Worm (Caenorhabditis elegans) whole organism, young adult: ENCODE data around the gene Y69A2AR.47.

Source experiments
- B0261.1 ChIP-seq: sonication (generic microtip); optimal IDR thresholded peaks from 2 replicates; lab custom pipeline; 2016; ENCODE audit warnings: mild to moderate bottlenecking, missing genetic modification characterization, moderate library complexity, missing compliant biosample characterization
- C06A6.2 ChIP-seq: fragments of 200-800 bp; sonication (Bioruptor generic); conservative IDR thresholded peaks from 2 replicates; pipeline ENCODE4 v1.3.6; 2022; ENCODE audit warnings: missing genetic modification characterization, missing compliant biosample characterization
- D2030.7 ChIP-seq: fragments of 200-800 bp; sonication (Bioruptor generic); IDR thresholded peaks from 2 replicates; pipeline ENCODE4 v1.3.6; 2022; ENCODE audit warnings: missing genetic modification reagents, missing genetic modification characterization, missing compliant biosample characterization
- F23B12.7 ChIP-seq: sonication (generic microtip); optimal IDR thresholded peaks from 2 replicates; lab custom pipeline; 2017; ENCODE audit warnings: missing genetic modification characterization, mild to moderate bottlenecking, missing compliant biosample characterization, antibody characterized with exemption, moderate library complexity; ENCODE audit not compliant: insufficient read depth
- F37B4.10 ChIP-seq: fragments of 200-800 bp; sonication (Bioruptor generic); IDR thresholded peaks from 2 replicates; pipeline ENCODE4 v1.3.6; 2022; ENCODE audit warnings: missing genetic modification characterization, missing compliant biosample characterization
- F49E8.2 ChIP-seq: sonication (generic microtip); optimal IDR thresholded peaks from 3 replicates; lab custom pipeline; 2017; ENCODE audit warnings: missing genetic modification characterization, mild to moderate bottlenecking, missing compliant biosample characterization, antibody characterized with exemption, moderate library complexity; ENCODE audit not compliant: insufficient read depth
- K11D2.4 ChIP-seq: fragments of 200-800 bp; sonication (Bioruptor generic); IDR thresholded peaks from 2 replicates; pipeline ENCODE4 v1.3.6; 2022; ENCODE audit warnings: missing genetic modification reagents, missing genetic modification characterization, missing compliant biosample characterization
- T07F8.4 ChIP-seq: sonication (generic microtip); optimal IDR thresholded peaks from 2 replicates; lab custom pipeline; 2016; ENCODE audit warnings: mild to moderate bottlenecking, missing genetic modification characterization, moderate library complexity, missing compliant biosample characterization
- Y53F4B.3 ChIP-seq: fragments of 200-800 bp; sonication (Bioruptor generic); IDR thresholded peaks from 2 replicates; pipeline ENCODE4 v1.3.6; 2022; ENCODE audit warnings: missing genetic modification reagents, missing genetic modification characterization, missing compliant biosample characterization
- aptf-2 ChIP-seq: fragments of 200-800 bp; sonication (Bioruptor generic); conservative IDR thresholded peaks from 2 replicates; pipeline ENCODE4 v1.3.6; 2022; ENCODE audit warnings: missing genetic modification reagents, missing genetic modification characterization, missing compliant biosample characterization
- athp-1 ChIP-seq: sonication (generic microtip); optimal IDR thresholded peaks from 2 replicates; lab custom pipeline; 2017; ENCODE audit warnings: mild to moderate bottlenecking, missing genetic modification characterization, missing compliant biosample characterization
- attf-5 ChIP-seq: fragments of 200-800 bp; sonication (Bioruptor generic); optimal IDR thresholded peaks from 2 replicates; lab custom pipeline; 2018; ENCODE audit warnings: mild to moderate bottlenecking, missing genetic modification characterization, missing compliant biosample characterization
- bed-1 ChIP-seq: fragments of 200-800 bp; sonication (Bioruptor generic); IDR thresholded peaks from 2 replicates; pipeline ENCODE4 v1.3.6; 2022; ENCODE audit warnings: missing genetic modification reagents, missing genetic modification characterization, missing compliant biosample characterization
- bed-2 ChIP-seq: fragments of 200-800 bp; sonication (Bioruptor generic); IDR thresholded peaks from 2 replicates; pipeline ENCODE4 v1.3.6; 2022; ENCODE audit warnings: missing genetic modification reagents, missing genetic modification characterization, missing compliant biosample characterization
- cebp-1 ChIP-seq, 2 experiments: fragments of 200-800 bp in 1 of 2; sonication (Bioruptor generic) in 1 of 2; sonication (generic microtip) in 1 of 2; IDR thresholded peaks in 1 of 2; optimal IDR thresholded peaks in 1 of 2; 2 replicates each; pipeline versions ENCODE4 v1.3.6 to Lab custom; 2017 to 2022; ENCODE audit warnings: missing compliant biosample characterization in 2 of 2, missing genetic modification characterization in 2 of 2, mild to moderate bottlenecking in 1 of 2, missing genetic modification reagents in 1 of 2, moderate library complexity in 1 of 2
- ceh-100 ChIP-seq: fragments of 200-800 bp; sonication (Bioruptor generic); IDR thresholded peaks from 2 replicates; pipeline ENCODE4 v1.3.6; 2022; ENCODE audit warnings: missing genetic modification reagents, missing genetic modification characterization, missing compliant biosample characterization
- ceh-40 ChIP-seq: fragments of 200-800 bp; sonication (Bioruptor generic); IDR thresholded peaks from 2 replicates; pipeline ENCODE4 v1.3.6; 2022; ENCODE audit warnings: missing genetic modification characterization, missing compliant biosample characterization
- ceh-91 ChIP-seq: fragments of 200-800 bp; sonication (Bioruptor generic); IDR thresholded peaks from 2 replicates; pipeline ENCODE4 v1.3.6; 2022; ENCODE audit warnings: missing genetic modification reagents, missing genetic modification characterization, missing compliant biosample characterization
- chd-7 ChIP-seq: sonication (generic microtip); optimal IDR thresholded peaks from 2 replicates; lab custom pipeline; 2016; ENCODE audit warnings: mild to moderate bottlenecking, missing genetic modification characterization, moderate library complexity, missing compliant biosample characterization
- die-1 ChIP-seq: sonication (generic microtip); optimal IDR thresholded peaks from 2 replicates; lab custom pipeline; 2016; ENCODE audit warnings: missing genotype, mild to moderate bottlenecking, missing genetic modification characterization, missing compliant biosample characterization
- dox-1 ChIP-seq: fragments of 200-800 bp; sonication (Bioruptor generic); IDR thresholded peaks from 2 replicates; pipeline ENCODE4 v1.3.6; 2022; ENCODE audit warnings: missing genetic modification reagents, missing genetic modification characterization, missing compliant biosample characterization
- dpl-1 ChIP-seq: fragments of 150-350 bp; optimal IDR thresholded peaks from 2 replicates; lab custom pipeline; 2014; ENCODE audit warnings: missing biosample characterization, missing genetic modification reagents, missing genetic modification characterization
- ets-4 ChIP-seq: fragments of 200-800 bp; sonication (Bioruptor generic); optimal IDR thresholded peaks from 2 replicates; lab custom pipeline; 2018; ENCODE audit warnings: mild to moderate bottlenecking, missing genetic modification characterization, missing compliant biosample characterization
- hmg-1.2 ChIP-seq: fragments of 200-800 bp; sonication (Bioruptor generic); IDR thresholded peaks from 2 replicates; pipeline ENCODE4 v1.3.6; 2022; ENCODE audit warnings: missing genetic modification reagents, missing genetic modification characterization, missing compliant biosample characterization
- hmg-20 ChIP-seq: fragments of 200-800 bp; sonication (Bioruptor generic); IDR thresholded peaks from 2 replicates; pipeline ENCODE4 v1.3.6; 2022; ENCODE audit warnings: missing genetic modification reagents, missing genetic modification characterization, missing compliant biosample characterization
- hsf-1 ChIP-seq: fragments of 200-800 bp; sonication (Bioruptor generic); IDR thresholded peaks from 2 replicates; pipeline ENCODE4 v1.3.6; 2022; ENCODE audit warnings: missing genetic modification reagents, missing genetic modification characterization, missing compliant biosample characterization
- lin-26 ChIP-seq: fragments of 200-800 bp; sonication (Bioruptor generic); IDR thresholded peaks from 2 replicates; pipeline ENCODE4 v1.3.6; 2022; ENCODE audit warnings: missing genetic modification reagents, missing genetic modification characterization, missing compliant biosample characterization
- lin-40 ChIP-seq: sonication (generic microtip); optimal IDR thresholded peaks from 2 replicates; lab custom pipeline; 2016; ENCODE audit warnings: missing genetic modification characterization, mild to moderate bottlenecking, missing compliant biosample characterization, missing genotype, missing genetic modification reagents
- madf-10 ChIP-seq: sonication (generic microtip); optimal IDR thresholded peaks from 2 replicates; lab custom pipeline; 2016; ENCODE audit warnings: mild to moderate bottlenecking, missing genetic modification characterization, missing compliant biosample characterization
- mcd-1 ChIP-seq: fragments of 200-800 bp; sonication (Bioruptor generic); IDR thresholded peaks from 2 replicates; pipeline ENCODE4 v1.3.6; 2022; ENCODE audit warnings: missing genetic modification reagents, missing genetic modification characterization, missing compliant biosample characterization
- mel-28 ChIP-seq: sonication (generic microtip); optimal IDR thresholded peaks from 2 replicates; lab custom pipeline; 2016; ENCODE audit warnings: borderline replicate concordance, mild to moderate bottlenecking, missing genetic modification characterization, missing compliant biosample characterization
- mxl-1 ChIP-seq: sonication (generic microtip); optimal IDR thresholded peaks from 2 replicates; lab custom pipeline; 2016; ENCODE audit warnings: missing genetic modification characterization, missing compliant biosample characterization
- nfya-2 ChIP-seq: fragments of 200-800 bp; sonication (Bioruptor generic); IDR thresholded peaks from 2 replicates; pipeline ENCODE4 v1.3.6; 2022; ENCODE audit warnings: missing genetic modification reagents, missing genetic modification characterization, missing compliant biosample characterization
- nhr-120 ChIP-seq: fragments of 200-800 bp; sonication (Bioruptor generic); IDR thresholded peaks from 2 replicates; pipeline ENCODE4 v1.3.6; 2022; ENCODE audit warnings: missing genetic modification characterization, missing compliant biosample characterization
- nhr-179 ChIP-seq: sonication (generic microtip); optimal IDR thresholded peaks from 2 replicates; lab custom pipeline; 2016; ENCODE audit warnings: mild to moderate bottlenecking, missing genetic modification characterization, missing compliant biosample characterization
- nhr-27 ChIP-seq: fragments of 200-800 bp; sonication (Bioruptor generic); optimal IDR thresholded peaks from 2 replicates; lab custom pipeline; 2018; ENCODE audit warnings: mild to moderate bottlenecking, missing genetic modification characterization, moderate library complexity, missing compliant biosample characterization
- pbrm-1 ChIP-seq: fragments of 200-800 bp; sonication (Bioruptor generic); IDR thresholded peaks from 2 replicates; pipeline ENCODE4 v1.3.6; 2022; ENCODE audit warnings: missing genetic modification reagents, missing genetic modification characterization, missing compliant biosample characterization
- pha-4 ChIP-seq: fragments of 150-350 bp; sonication (generic microtip); optimal IDR thresholded peaks from 2 replicates; lab custom pipeline; 2014; ENCODE audit warnings: missing biosample characterization, missing genetic modification reagents, missing genetic modification characterization
- rcor-1 ChIP-seq: fragments of 200-800 bp; sonication (Bioruptor generic); IDR thresholded peaks from 2 replicates; pipeline ENCODE4 v1.3.6; 2022; ENCODE audit warnings: missing genetic modification reagents, missing genetic modification characterization, missing compliant biosample characterization
- repo-1 ChIP-seq: sonication (generic microtip); optimal IDR thresholded peaks from 2 replicates; lab custom pipeline; 2017; ENCODE audit warnings: mild to moderate bottlenecking, missing genetic modification characterization, missing compliant biosample characterization
- snpc-1.1 ChIP-seq: sonication (generic microtip); optimal IDR thresholded peaks from 2 replicates; lab custom pipeline; 2017; ENCODE audit warnings: missing genetic modification characterization, mild to moderate bottlenecking, missing compliant biosample characterization, antibody characterized with exemption, moderate library complexity, missing genotype, missing genetic modification reagents; ENCODE audit not compliant: insufficient read depth
- snpc-3.4 ChIP-seq: sonication (generic microtip); optimal IDR thresholded peaks from 2 replicates; lab custom pipeline; 2017; ENCODE audit warnings: missing genetic modification characterization, mild to moderate bottlenecking, missing compliant biosample characterization, antibody characterized with exemption, moderate library complexity, missing genotype, missing genetic modification reagents
- tbp1 ChIP-seq: fragments of 200-800 bp; sonication (Bioruptor generic); optimal IDR thresholded peaks from 2 replicates; lab custom pipeline; 2018; ENCODE audit warnings: mild to moderate bottlenecking, missing genetic modification characterization, missing compliant biosample characterization
- zfh-2 ChIP-seq: fragments of 200-800 bp; sonication (Bioruptor generic); conservative IDR thresholded peaks from 2 replicates; pipeline ENCODE4 v1.3.6; 2022; ENCODE audit warnings: missing genetic modification reagents, missing genetic modification characterization, missing compliant biosample characterization
- ztf-22 ChIP-seq: fragments of 200-800 bp; sonication (Bioruptor generic); optimal IDR thresholded peaks from 2 replicates; lab custom pipeline; 2018; ENCODE audit warnings: mild to moderate bottlenecking, missing genetic modification characterization, moderate library complexity, missing compliant biosample characterization
- ztf-25 ChIP-seq: fragments of 200-800 bp; sonication (Bioruptor generic); IDR thresholded peaks from 2 replicates; pipeline ENCODE4 v1.3.6; 2022; ENCODE audit warnings: missing genetic modification reagents, missing genetic modification characterization, missing compliant biosample characterization
- ztf-26 ChIP-seq: sonication (generic microtip); optimal IDR thresholded peaks from 2 replicates; lab custom pipeline; 2017; ENCODE audit warnings: missing genetic modification characterization, missing compliant biosample characterization
- ztf-6 ChIP-seq: fragments of 200-800 bp; sonication (Bioruptor generic); IDR thresholded peaks from 2 replicates; pipeline ENCODE4 v1.3.6; 2022; ENCODE audit warnings: missing genetic modification reagents, missing genetic modification characterization, missing compliant biosample characterization

Y69A2AR.47 gene

DNA sequence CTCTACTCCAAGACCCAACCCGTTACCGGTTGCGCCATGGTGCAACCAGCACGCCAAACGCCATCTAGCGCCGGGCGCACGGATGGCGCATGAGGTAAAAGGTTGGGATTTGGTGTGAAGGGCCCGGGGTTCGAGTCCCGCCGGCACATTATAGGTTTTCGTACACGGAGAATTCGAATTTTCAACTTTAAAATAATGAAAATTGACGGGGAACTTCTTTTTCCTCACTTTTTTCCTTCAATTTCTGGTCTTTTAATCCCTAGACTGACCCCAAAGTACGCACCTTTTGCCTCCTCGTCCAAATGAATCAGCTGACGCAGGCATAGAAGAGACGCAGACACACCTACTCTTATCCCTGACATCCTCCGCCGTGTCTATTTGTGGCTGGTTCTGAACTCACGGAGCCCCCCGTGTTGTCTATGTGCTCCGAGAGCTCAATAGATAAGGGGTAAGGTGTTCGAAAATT, 6.1 kb downstream of the Y69A2AR.47 start:
- TF ChIP-seq F37B4.10 (GFP tag; lab: Robert Waterston, UW) (0 out of 2 replicates have a peak, but pooled peaks have one; percentile 52), mel-28 (tag; lab: Kevin White, UChicago) (no peak), K11D2.4 (0 out of 2 replicates have a peak, but pooled peaks have one; percentile 23), ceh-91 (GFP tag; lab: Robert Waterston, UW) (peak; percentile 46; the same call in 1 of the 2 replicates), attf-5 (GFP tag; lab: Kevin White, UChicago) (no peak), ets-4 (GFP tag; lab: Kevin White, UChicago) (no peak), tbp1 (GFP tag; lab: Kevin White, UChicago) (peak; percentile 50), snpc-1.1 (tag; lab: Kevin White, UChicago) (no peak), nhr-27 (no peak), T07F8.4 (tag; lab: Kevin White, UChicago) (no peak), nhr-120 (GFP tag; lab: Robert Waterston, UW) (no peak), ztf-22 (GFP tag; lab: Kevin White, UChicago) (no peak), bed-2 (GFP tag; lab: Robert Waterston, UW) (0 out of 2 replicates have a peak, but pooled peaks have one; percentile 49), aptf-2 (no peak), athp-1 (no peak), lin-26 (GFP tag; lab: Robert Waterston, UW) (peak; percentile 83), bed-1 (GFP tag; lab: Robert Waterston, UW) (no peak), ceh-40 (GFP tag; lab: Robert Waterston, UW) (no peak), ztf-25 (GFP tag; lab: Robert Waterston, UW) (no peak), D2030.7 (GFP tag; lab: Robert Waterston, UW) (peak; percentile 50), repo-1 (tag; lab: Kevin White, UChicago) (no peak), nhr-179 (tag; lab: Kevin White, UChicago) (no peak), nfya-2 (GFP tag; lab: Robert Waterston, UW) (no peak), zfh-2 (GFP tag; lab: Robert Waterston, UW) (peak; percentile 77), hmg-20 (no peak), lin-40 (tag; lab: Kevin White, UChicago) (no peak), F49E8.2 (tag; lab: Kevin White, UChicago) (no peak), mxl-1 (no peak), dox-1 (GFP tag; lab: Robert Waterston, UW) (no peak; the same call in 1 of the 2 replicates), ztf-6 (GFP tag; lab: Robert Waterston, UW) (no peak), C06A6.2 (GFP tag; lab: Robert Waterston, UW) (no peak), snpc-3.4 (tag; lab: Kevin White, UChicago) (no peak), B0261.1 (tag; lab: Kevin White, UChicago) (no peak), madf-10 (tag; lab: Kevin White, UChicago) (no peak), die-1 (no peak), cebp-1 (GFP tag; IDR thresholded peaks at IDR 0.05; lab: Robert Waterston, UW) (no peak; the same call in 1 of the 2 replicates), cebp-1 (tag; optimal IDR thresholded peaks at IDR 0.05; lab: Kevin White, UChicago) (peak; percentile 21), pbrm-1 (GFP tag; lab: Robert Waterston, UW) (peak; percentile 69), mcd-1 (GFP tag; lab: Robert Waterston, UW) (0 out of 2 replicates have a peak, but pooled peaks have one; percentile 31), hsf-1 (GFP tag; lab: Robert Waterston, UW) (no peak), hmg-1.2 (GFP tag; lab: Robert Waterston, UW) (peak; percentile 41; the same call in 1 of the 2 replicates), ztf-26 (tag; lab: Kevin White, UChicago) (peak; percentile 28), Y53F4B.3 (GFP tag; lab: Robert Waterston, UW) (no peak), pha-4 (no peak), F23B12.7 (tag; lab: Kevin White, UChicago) (no peak), ceh-100 (GFP tag; lab: Robert Waterston, UW) (no peak), chd-7 (no peak), rcor-1 (GFP tag; lab: Robert Waterston, UW) (peak; percentile 15; the same call in 1 of the 2 replicates), dpl-1 (GFP tag; lab: Kevin White, UChicago) (no peak)
